Fruit fly (Drosophila melanogaster) whole organism, embryonic: ENCODE measurements around the gene prd1.

Experiments
- C15 ChIP-seq: fragments of 200-800 bp; sonication (Bioruptor generic); IDR thresholded peaks from 3 replicates; pipeline ENCODE4 v1.3.6; 2022; ENCODE audit warnings: missing biosample characterization, missing genetic modification characterization
- CG11695 ChIP-seq: fragments of 200-800 bp; sonication (Bioruptor generic); IDR thresholded peaks from 3 replicates; pipeline ENCODE4 v1.3.6; 2022; ENCODE audit warnings: missing biosample characterization, missing genetic modification characterization
- CG13287 ChIP-seq: fragments of 200-800 bp; sonication (Bioruptor generic); IDR thresholded peaks from 2 replicates; pipeline ENCODE4 v1.3.6; 2022; ENCODE audit warnings: missing biosample characterization, missing genetic modification characterization; ENCODE audit not compliant: partially characterized antibody
- CG14441 ChIP-seq: fragments of 200-800 bp; sonication (Bioruptor generic); IDR thresholded peaks from 2 replicates; pipeline ENCODE4 v1.3.6; 2022; ENCODE audit warnings: missing biosample characterization, missing genetic modification characterization
- CG15479 ChIP-seq: fragments of 200-800 bp; sonication (Bioruptor generic); optimal IDR thresholded peaks from 3 replicates; lab custom pipeline; 2019; ENCODE audit warnings: missing biosample characterization, mild to moderate bottlenecking, missing genetic modification characterization, moderate library complexity
- CG1603 ChIP-seq: fragments of 200-800 bp; sonication (Bioruptor generic); optimal IDR thresholded peaks from 2 replicates; lab custom pipeline; 2019; ENCODE audit warnings: missing biosample characterization, mild to moderate bottlenecking, missing genetic modification characterization, moderate library complexity
- CG1832 ChIP-seq: fragments of 200-800 bp; sonication (Bioruptor generic); optimal IDR thresholded peaks from 2 replicates; lab custom pipeline; 2017; ENCODE audit warnings: missing biosample characterization, mild to moderate bottlenecking, missing genetic modification characterization, inconsistent platforms
- CG6254 ChIP-seq: fragments of 200-800 bp; sonication (Bioruptor generic); optimal IDR thresholded peaks from 3 replicates; lab custom pipeline; 2017; ENCODE audit warnings: mild to moderate bottlenecking, missing biosample characterization, missing genetic modification reagents, missing genetic modification characterization
- CG6654 ChIP-seq: fragments of 200-800 bp; sonication (Bioruptor generic); optimal IDR thresholded peaks from 2 replicates; lab custom pipeline; 2017; ENCODE audit warnings: missing biosample characterization, mild to moderate bottlenecking, missing genetic modification characterization
- CG7839 ChIP-seq: fragments of 200-800 bp; sonication (Bioruptor generic); optimal IDR thresholded peaks from 3 replicates; lab custom pipeline; 2018; ENCODE audit warnings: missing biosample characterization, mild to moderate bottlenecking, missing genetic modification characterization, moderate library complexity
- CG7987 ChIP-seq: fragments of 200-800 bp; sonication (Bioruptor generic); optimal IDR thresholded peaks from 2 replicates; lab custom pipeline; 2018; ENCODE audit warnings: missing biosample characterization, mild to moderate bottlenecking, missing genetic modification characterization, moderate library complexity
- CG9932 ChIP-seq: fragments of 200-800 bp; sonication (Bioruptor generic); IDR thresholded peaks from 2 replicates; pipeline ENCODE4 v1.3.6; 2022; ENCODE audit warnings: missing biosample characterization, missing genetic modification characterization
- CTCF ChIP-seq: fragments of 200-800 bp; sonication (Bioruptor generic); optimal IDR thresholded peaks from 2 replicates; lab custom pipeline; 2017; ENCODE audit warnings: missing biosample characterization, mild to moderate bottlenecking, missing genetic modification characterization, moderate library complexity
- Dek ChIP-seq: fragments of 200-800 bp; sonication (Bioruptor generic); optimal IDR thresholded peaks from 3 replicates; lab custom pipeline; 2019; ENCODE audit warnings: missing biosample characterization, mild to moderate bottlenecking, missing genetic modification characterization, moderate library complexity
- Doc3 ChIP-seq: fragments of 200-800 bp; sonication (Bioruptor generic); IDR thresholded peaks from 3 replicates; pipeline ENCODE4 v1.3.6; 2022; ENCODE audit warnings: missing biosample characterization, missing genetic modification characterization; ENCODE audit not compliant: partially characterized antibody
- Dp ChIP-seq: fragments of 200-800 bp; sonication (Bioruptor generic); optimal IDR thresholded peaks from 2 replicates; lab custom pipeline; 2018; ENCODE audit warnings: missing biosample characterization, mild to moderate bottlenecking, missing genetic modification characterization, moderate library complexity
- Gug ChIP-seq: fragments of 200-800 bp; sonication (Bioruptor generic); IDR thresholded peaks from 4 replicates; pipeline ENCODE4 v1.3.6; 2022; ENCODE audit warnings: missing biosample characterization, missing genetic modification characterization
- Hr3 ChIP-seq: fragments of 200-800 bp; sonication (Bioruptor generic); optimal IDR thresholded peaks from 3 replicates; lab custom pipeline; 2016; ENCODE audit warnings: missing biosample characterization, missing genetic modification characterization
- Hsf ChIP-seq: fragments of 200-800 bp; sonication (Bioruptor generic); optimal IDR thresholded peaks from 3 replicates; lab custom pipeline; 2016; ENCODE audit warnings: missing biosample characterization, missing genetic modification characterization
- MBD-R2 ChIP-seq: fragments of 200-800 bp; sonication (Bioruptor generic); IDR thresholded peaks from 2 replicates; pipeline ENCODE4 v1.3.6; 2022; ENCODE audit warnings: missing biosample characterization, missing genetic modification characterization
- Max ChIP-seq: fragments of 200-800 bp; sonication (Bioruptor generic); optimal IDR thresholded peaks from 2 replicates; lab custom pipeline; 2016; ENCODE audit warnings: missing biosample characterization, mild to moderate bottlenecking, missing genetic modification characterization
- Mrtf ChIP-seq: fragments of 200-800 bp; sonication (Bioruptor generic); IDR thresholded peaks from 3 replicates; pipeline ENCODE4 v1.3.6; 2022; ENCODE audit warnings: missing biosample characterization, missing genetic modification characterization
- Optix ChIP-seq: fragments of 200-800 bp; sonication (Bioruptor generic); IDR thresholded peaks from 3 replicates; pipeline ENCODE4 v1.3.6; 2022; ENCODE audit warnings: missing biosample characterization, missing genetic modification characterization
- Ravus ChIP-seq: fragments of 200-800 bp; sonication (Bioruptor generic); IDR thresholded peaks from 2 replicates; pipeline ENCODE4 v1.3.6; 2022; ENCODE audit warnings: missing biosample characterization, missing genetic modification characterization
- Rfx ChIP-seq: fragments of 200-800 bp; sonication (Bioruptor generic); IDR thresholded peaks from 2 replicates; pipeline ENCODE4 v1.3.6; 2022; ENCODE audit warnings: missing biosample characterization, missing genetic modification characterization
- ab ChIP-seq: fragments of 200-800 bp; sonication (Bioruptor generic); optimal IDR thresholded peaks from 2 replicates; lab custom pipeline; 2016; ENCODE audit warnings: missing biosample characterization, missing genetic modification characterization
- az2 ChIP-seq: fragments of 200-800 bp; sonication (Bioruptor generic); optimal IDR thresholded peaks from 3 replicates; lab custom pipeline; 2016; ENCODE audit warnings: missing biosample characterization, missing genetic modification characterization
- bowl ChIP-seq: fragments of 200-800 bp; sonication (Bioruptor generic); IDR thresholded peaks from 2 replicates; pipeline ENCODE4 v1.3.6; 2022; ENCODE audit warnings: missing biosample characterization, missing genetic modification characterization
- cad ChIP-seq: fragments of >200 bp; optimal IDR thresholded peaks from 2 replicates; lab custom pipeline; 2017; ENCODE audit warnings: missing biosample characterization, missing genetic modification characterization
- cato ChIP-seq: fragments of 200-800 bp; sonication (Bioruptor generic); optimal IDR thresholded peaks from 2 replicates; lab custom pipeline; 2016; ENCODE audit warnings: missing biosample characterization, missing genetic modification characterization, borderline replicate concordance
- cg ChIP-seq: fragments of 200-800 bp; sonication (Bioruptor generic); optimal IDR thresholded peaks from 3 replicates; lab custom pipeline; 2019; ENCODE audit warnings: missing biosample characterization, mild to moderate bottlenecking, missing genetic modification characterization, moderate library complexity
- ems ChIP-seq: fragments of 200-800 bp; sonication (Bioruptor generic); optimal IDR thresholded peaks from 3 replicates; lab custom pipeline; 2016; ENCODE audit warnings: missing biosample characterization, missing genetic modification characterization
- eve ChIP-seq, 2 experiments: fragments of >200 bp; optimal IDR thresholded peaks; 2 replicates each; lab custom pipeline; 2017; ENCODE audit warnings: missing biosample characterization in 2 of 2, missing genetic modification characterization in 2 of 2
- ewg ChIP-seq: fragments of 200-800 bp; sonication (Bioruptor generic); optimal IDR thresholded peaks from 3 replicates; lab custom pipeline; 2017; ENCODE audit warnings: mild to moderate bottlenecking, missing biosample characterization, missing genetic modification reagents, missing genetic modification characterization
- exex ChIP-seq: fragments of 200-800 bp; sonication (Bioruptor generic); optimal IDR thresholded peaks from 4 replicates; lab custom pipeline; 2018; ENCODE audit warnings: missing biosample characterization, mild to moderate bottlenecking, missing genetic modification characterization, moderate library complexity
- ftz-f1 ChIP-seq: fragments of 200-800 bp; sonication (Bioruptor generic); optimal IDR thresholded peaks from 2 replicates; lab custom pipeline; 2016; ENCODE audit warnings: missing biosample characterization, missing genetic modification characterization
- gem ChIP-seq: fragments of 200-800 bp; sonication (Bioruptor generic); optimal IDR thresholded peaks from 2 replicates; lab custom pipeline; 2019; ENCODE audit warnings: missing biosample characterization, mild to moderate bottlenecking, missing genetic modification characterization, moderate library complexity
- grau ChIP-seq: fragments of 200-800 bp; optimal IDR thresholded peaks from 3 replicates; lab custom pipeline; 2019; ENCODE audit warnings: missing biosample characterization, mild to moderate bottlenecking, missing genetic modification characterization, moderate library complexity
- ind ChIP-seq: fragments of 200-800 bp; sonication (Bioruptor generic); optimal IDR thresholded peaks from 3 replicates; lab custom pipeline; 2016; ENCODE audit warnings: missing biosample characterization, missing genetic modification characterization
- kah ChIP-seq: fragments of 200-800 bp; sonication (Bioruptor generic); optimal IDR thresholded peaks from 2 replicates; lab custom pipeline; 2018; ENCODE audit warnings: missing biosample characterization, mild to moderate bottlenecking, missing genetic modification characterization
- lola ChIP-seq, 3 experiments: fragments of >200 bp in 2 of 3; fragments of 200-800 bp in 1 of 3; sonication (Bioruptor generic) in 1 of 3; optimal IDR thresholded peaks; 2 replicates each; lab custom pipeline; 2017 to 2019; ENCODE audit warnings: missing biosample characterization in 3 of 3, missing genetic modification characterization in 3 of 3, mild to moderate bottlenecking in 1 of 3, moderate library complexity in 1 of 3
- mld ChIP-seq: fragments of 200-800 bp; sonication (Bioruptor generic); IDR thresholded peaks from 3 replicates; pipeline ENCODE4 v1.3.6; 2022; ENCODE audit warnings: missing biosample characterization, missing genetic modification characterization; ENCODE audit not compliant: partially characterized antibody
- oc ChIP-seq: fragments of 200-800 bp; sonication (Bioruptor generic); optimal IDR thresholded peaks from 2 replicates; lab custom pipeline; 2018; ENCODE audit warnings: missing biosample characterization, mild to moderate bottlenecking, missing genetic modification characterization, moderate library complexity
- peb ChIP-seq: fragments of 200-800 bp; sonication (Bioruptor generic); IDR thresholded peaks from 2 replicates; pipeline ENCODE4 v1.3.6; 2022; ENCODE audit warnings: missing biosample characterization, missing genetic modification characterization
- prd ChIP-seq, 3 experiments: fragments of >200 bp in 2 of 3; fragments of 200-800 bp in 1 of 3; sonication (Bioruptor generic) in 1 of 3; optimal IDR thresholded peaks in 2 of 3; IDR thresholded peaks in 1 of 3; 2 replicates in 2 of 3; 3 replicates in 1 of 3; pipeline versions ENCODE4 v1.3.6 to Lab custom; 2017 to 2022; ENCODE audit warnings: missing biosample characterization in 1 of 3, missing genetic modification characterization in 1 of 3
- repo ChIP-seq: fragments of 200-800 bp; sonication (Bioruptor generic); optimal IDR thresholded peaks from 2 replicates; lab custom pipeline; 2016; ENCODE audit warnings: missing biosample characterization, missing genetic modification characterization
- sima ChIP-seq: fragments of 200-800 bp; sonication (Bioruptor generic); optimal IDR thresholded peaks from 2 replicates; lab custom pipeline; 2016; ENCODE audit warnings: missing biosample characterization, missing genetic modification characterization
- slou ChIP-seq: fragments of 200-800 bp; sonication (Bioruptor generic); optimal IDR thresholded peaks from 3 replicates; lab custom pipeline; 2016; ENCODE audit warnings: missing biosample characterization, missing genetic modification characterization
- sug ChIP-seq: fragments of 200-800 bp; optimal IDR thresholded peaks from 2 replicates; lab custom pipeline; 2019; ENCODE audit warnings: missing biosample characterization, mild to moderate bottlenecking, missing genetic modification characterization, moderate library complexity
- unc-4 ChIP-seq: fragments of 200-800 bp; sonication (Bioruptor generic); IDR thresholded peaks from 2 replicates; pipeline ENCODE4 v1.3.6; 2022; ENCODE audit warnings: missing biosample characterization, missing genetic modification characterization; ENCODE audit not compliant: partially characterized antibody
- vfl ChIP-seq: fragments of 200-800 bp; sonication (Bioruptor generic); optimal IDR thresholded peaks from 2 replicates; lab custom pipeline; 2016; ENCODE audit warnings: missing biosample characterization, missing genetic modification characterization

prd1 gene

DNA sequence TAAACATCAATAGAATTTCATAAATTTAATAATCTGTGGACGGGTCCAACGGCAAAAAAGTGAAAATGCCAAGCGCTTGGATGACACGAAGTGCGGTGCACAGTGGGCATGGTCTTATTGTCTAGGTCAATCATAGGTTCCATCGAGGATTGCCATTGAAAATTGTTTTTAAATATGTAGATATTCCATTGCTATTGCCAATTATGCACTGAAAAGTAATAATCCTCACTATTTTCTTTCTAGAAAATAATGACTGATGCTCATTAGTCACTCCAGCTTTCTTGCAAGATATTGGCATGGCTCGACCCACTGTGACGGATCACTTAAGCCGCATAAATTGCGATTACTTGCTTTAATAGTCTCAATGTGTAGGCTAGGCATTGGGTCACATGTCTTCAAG is 19.9 kb upstream of the prd1 start (continued):
- TF ChIP-seq Gug (GFP tag; lab: Robert Waterston, UW) (no peak), ems (GFP tag; lab: Kevin White, UChicago) (peak; percentile 15), repo (GFP tag; lab: Kevin White, UChicago) (no peak), ab (GFP tag; lab: Kevin White, UChicago) (no peak), CG14441 (peak; percentile 20; the same call in 1 of the 2 replicates), Rfx (GFP tag; lab: Robert Waterston, UW) (0 out of 2 replicates have a peak, but pooled peaks have one; percentile 26), Dek (tag; lab: Kevin White, UChicago) (no peak), CG13287 (no peak), Max (no peak), C15 (GFP tag; lab: Robert Waterston, UW) (no peak), CTCF (no peak), peb (GFP tag; lab: Robert Waterston, UW) (0 out of 2 replicates have a peak, but pooled peaks have one; percentile 42), Hr3 (peak; percentile 6), cg (GFP tag; lab: Kevin White, UChicago) (no peak), slou (GFP tag; lab: Kevin White, UChicago) (no peak), cato (GFP tag; lab: Kevin White, UChicago) (peak; percentile 4), CG15479 (GFP tag; lab: Kevin White, UChicago) (no peak), grau (tag; lab: Kevin White, UChicago) (peak; percentile 34), exex (tag; lab: Kevin White, UChicago) (no peak), Ravus (GFP tag; lab: Robert Waterston, UW) (no peak), CG6254 (no peak), CG7839 (tag; lab: Kevin White, UChicago) (peak; percentile 48), CG1603 (tag; lab: Kevin White, UChicago) (peak; percentile 61), Doc3 (GFP tag; lab: Robert Waterston, UW) (no peak), unc-4 (GFP tag; lab: Robert Waterston, UW) (no peak), mld (no peak), Dp (GFP tag; lab: Kevin White, UChicago) (no peak), CG6654 (GFP tag; lab: Kevin White, UChicago) (no peak), ftz-f1 (no peak), Optix (GFP tag; lab: Robert Waterston, UW) (0 out of 3 replicates have a peak, but pooled peaks have one; percentile 16), az2 (peak; percentile 36), sug (tag; lab: Kevin White, UChicago) (no peak), eve (GFP tag; optimal IDR thresholded peaks at IDR 0.05; lab: Kevin White, UChicago) (peak in 1 of 2 experiments; percentile 8), cad (GFP tag; lab: Kevin White, UChicago) (no peak), Mrtf (GFP tag; lab: Robert Waterston, UW) (no peak), CG11695 (GFP tag; lab: Robert Waterston, UW) (peak; percentile 58; the same call in 2 of the 3 replicates), CG7987 (GFP tag; lab: Kevin White, UChicago) (no peak), MBD-R2 (GFP tag; lab: Robert Waterston, UW) (no peak), oc (tag; lab: Kevin White, UChicago) (no peak), vfl (GFP tag; lab: Kevin White, UChicago) (no peak), CG1832 (no peak), prd (optimal IDR thresholded peaks at IDR 0.05; lab: Kevin White, UChicago) (no peak), prd (GFP tag; IDR thresholded peaks at IDR 0.05; lab: Robert Waterston, UW) (peak; percentile 34; the same call in 1 of the 3 replicates), ewg (GFP tag; lab: Kevin White, UChicago) (peak; percentile 17), bowl (GFP tag; lab: Robert Waterston, UW) (no peak), kah (no peak), lola (GFP tag; optimal IDR thresholded peaks at IDR 0.05; lab: Kevin White, UChicago) (no peak), CG9932 (0 out of 2 replicates have a peak, but pooled peaks have one; percentile 7), ind (GFP tag; lab: Kevin White, UChicago) (peak; percentile 42), gem (tag; lab: Kevin White, UChicago) (peak; percentile 55), sima (GFP tag; lab: Kevin White, UChicago) (no peak), Hsf (GFP tag; lab: Kevin White, UChicago) (peak; percentile 20)
